Fruit fly (Drosophila melanogaster) whole organism, wandering third instar larva: ENCODE data around the gene CG4119.

ENCODE experiments used
- CG32264 ChIP-seq: fragments of 200-800 bp; sonication (Bioruptor generic); optimal IDR thresholded peaks from 2 replicates; lab custom pipeline; 2016; ENCODE audit warnings: missing biosample characterization, missing genetic modification characterization
- Dfd ChIP-seq: fragments of >200 bp; optimal IDR thresholded peaks from 2 replicates; lab custom pipeline; 2017; ENCODE audit warnings: missing biosample characterization, missing genetic modification characterization
- Myc ChIP-seq: fragments of >200 bp; optimal IDR thresholded peaks from 2 replicates; lab custom pipeline; 2017
- OdsH ChIP-seq: fragments of 200-800 bp; sonication (Bioruptor generic); optimal IDR thresholded peaks from 2 replicates; lab custom pipeline; 2016; ENCODE audit warnings: missing biosample characterization, mild to moderate bottlenecking, missing genetic modification characterization
- dsf ChIP-seq: sonication (Bioruptor generic); optimal IDR thresholded peaks from 2 replicates; lab custom pipeline; 2016; ENCODE audit warnings: missing biosample characterization, missing genetic modification characterization, borderline replicate concordance
- fru ChIP-seq: fragments of 200-800 bp; sonication (Bioruptor generic); optimal IDR thresholded peaks from 3 replicates; lab custom pipeline; 2016; ENCODE audit warnings: missing biosample characterization, mild to moderate bottlenecking, missing genetic modification characterization
- h ChIP-seq: fragments of 200-800 bp; sonication (Bioruptor generic); optimal IDR thresholded peaks from 3 replicates; lab custom pipeline; 2016; ENCODE audit warnings: missing biosample characterization, mild to moderate bottlenecking, missing genetic modification characterization
- jim ChIP-seq: fragments of 175-275, 200-325 bp; sonication (Bioruptor generic); optimal IDR thresholded peaks from 2 replicates; lab custom pipeline; 2016; ENCODE audit warnings: missing biosample characterization, mild to moderate bottlenecking, missing genetic modification characterization
- pan ChIP-seq: fragments of >200 bp; optimal IDR thresholded peaks from 2 replicates; lab custom pipeline; 2017
- tai ChIP-seq: sonication (Bioruptor generic); optimal IDR thresholded peaks from 2 replicates; lab custom pipeline; 2016; ENCODE audit warnings: missing biosample characterization, missing genetic modification characterization
- usp ChIP-seq: fragments of >200 bp; optimal IDR thresholded peaks from 2 replicates; lab custom pipeline; 2017; ENCODE audit warnings: missing biosample characterization, missing genetic modification characterization

DNA sequence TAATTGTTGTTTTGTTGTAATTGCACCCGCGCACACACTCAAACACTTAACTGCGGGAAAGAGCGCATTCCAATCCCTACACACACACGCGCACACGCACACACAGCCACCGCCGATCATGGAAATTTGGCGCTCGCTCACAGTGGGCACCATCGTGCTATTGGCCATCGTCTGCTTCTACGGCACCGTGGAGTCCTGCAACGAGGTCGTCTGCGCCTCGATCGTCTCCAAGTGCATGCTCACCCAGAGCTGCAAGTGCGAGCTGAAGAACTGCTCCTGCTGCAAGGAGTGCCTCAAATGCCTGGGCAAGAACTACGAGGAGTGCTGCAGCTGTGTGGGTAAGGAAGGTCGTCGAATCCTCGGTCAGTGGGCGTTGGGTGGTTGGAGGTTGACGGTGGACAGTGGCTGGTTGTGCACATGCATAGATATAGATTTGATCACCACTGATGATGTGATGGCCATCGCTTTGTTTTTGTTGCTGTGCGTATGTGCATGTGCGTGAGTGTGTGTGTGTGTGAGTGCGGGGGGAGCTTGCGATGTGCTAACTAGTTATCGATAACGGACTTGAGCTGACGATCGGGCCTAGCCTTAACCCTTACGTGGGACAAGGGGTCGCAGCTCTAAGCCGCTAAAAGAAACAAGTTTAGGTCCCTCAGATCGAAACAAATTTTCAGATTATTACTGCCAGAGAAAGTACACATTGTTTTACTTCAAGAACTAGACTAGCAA is 25.0 kb downstream of the CG4119 start:
- TF ChIP-seq dsf (GFP tag; lab: Kevin White, UChicago) (no peak), h (GFP tag; lab: Kevin White, UChicago) (no peak), tai (GFP tag; lab: Kevin White, UChicago) (no peak), CG32264 (GFP tag; lab: Kevin White, UChicago) (no peak), usp (no peak), OdsH (GFP tag; lab: Kevin White, UChicago) (no peak), pan (lab: Kevin White, UChicago) (no peak), jim (GFP tag; lab: Kevin White, UChicago) (no peak), fru (GFP tag; lab: Kevin White, UChicago) (no peak), Dfd (GFP tag; lab: Kevin White, UChicago) (no peak), Myc (lab: Kevin White, UChicago) (no peak)
